Worm (Caenorhabditis elegans): Measurements from ENCODE around the gene C05D12.4.

The C05D12.4 gene

DNA sequence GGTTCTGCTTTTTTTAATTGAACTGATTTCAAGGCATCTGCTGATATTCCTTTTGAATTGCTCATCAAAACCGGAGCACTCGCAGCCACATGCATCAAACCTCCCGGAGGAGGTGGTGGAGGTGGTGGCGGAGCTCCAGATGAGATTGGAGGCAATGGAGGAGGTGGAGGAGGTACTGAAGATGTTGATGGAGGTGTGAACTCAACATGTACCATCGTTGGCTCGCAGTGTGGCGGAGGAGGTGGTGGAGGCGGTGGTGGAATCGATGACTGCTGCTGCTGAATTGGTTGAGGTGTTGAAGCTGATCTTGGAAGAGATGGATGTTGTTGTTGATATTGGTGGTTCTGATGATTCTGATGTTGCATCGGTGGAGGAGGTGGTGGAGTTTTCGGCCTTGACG, 44.7 kb upstream of the C05D12.4 start:
- TF ChIP-seq tlf-1 (GFP tag; optimal IDR thresholded peaks at IDR 0.05) (no peak), ceh-58 (GFP tag; IDR thresholded peaks at IDR 0.05) (0 out of 2 replicates have a peak, but pooled peaks have one; percentile 24), egrh-3 (GFP tag; IDR thresholded peaks at IDR 0.05) (peak; percentile 8; the same call in 1 of the 2 replicates), zfh-2 (GFP tag; conservative IDR thresholded peaks at IDR 0.05) (peak; percentile 73)

DNA sequence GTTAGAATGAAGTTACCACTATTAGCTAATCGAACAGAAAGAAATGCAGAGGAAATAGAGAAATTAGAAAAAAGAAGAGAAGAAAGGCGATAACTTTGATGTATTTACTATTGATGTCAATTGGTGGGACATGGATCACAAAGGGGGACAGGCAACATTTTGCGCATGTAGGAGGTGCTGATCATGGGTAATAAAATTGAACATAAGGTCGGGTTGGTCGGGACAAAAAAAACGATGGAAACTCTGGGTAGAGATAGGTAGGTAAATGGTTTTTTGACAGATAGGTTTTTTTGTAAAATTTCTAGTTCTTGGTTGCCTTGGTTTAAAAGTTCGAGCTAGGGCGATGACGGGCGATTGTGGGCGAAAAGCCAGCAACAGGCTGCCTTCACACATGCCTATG, 40.8 kb upstream of the C05D12.4 start, which contains the start of gene shn-1:
shn-1 (minus strand) TSS at position 101 of the 400 bp plus-strand sequence.
- TF ChIP-seq nhr-90 (tag; optimal IDR thresholded peaks at IDR 0.05) (no peak), ceh-100 (GFP tag; IDR thresholded peaks at IDR 0.05) (no peak)

DNA sequence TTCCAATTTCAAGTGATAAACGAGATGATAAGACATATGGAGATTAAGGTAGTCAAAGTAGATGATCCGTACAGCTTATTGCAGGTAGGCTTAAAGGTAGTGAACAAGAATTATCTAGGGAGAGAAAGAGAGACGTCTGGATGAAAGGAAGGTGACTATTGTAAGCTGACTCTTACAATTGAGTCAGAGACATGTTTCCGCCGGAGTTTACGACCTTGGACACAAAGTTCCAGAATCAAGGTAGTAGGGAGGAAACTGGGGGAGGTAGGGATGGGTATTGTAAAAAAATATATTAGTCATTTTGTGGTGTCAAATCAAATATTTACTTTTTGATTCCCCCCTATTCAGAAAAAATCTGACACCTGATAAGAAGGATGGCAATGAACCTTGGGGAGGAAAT, 39.3 kb upstream of the C05D12.4 start:
- TF ChIP-seq F37B4.10 (GFP tag; IDR thresholded peaks at IDR 0.05) (no peak), Y53F4B.3 (GFP tag; IDR thresholded peaks at IDR 0.05) (no peak), lin-35 (GFP tag; optimal IDR thresholded peaks at IDR 0.05) (no peak), somi-1 (GFP tag; optimal IDR thresholded peaks at IDR 0.05) (no peak), snpc-4 (GFP tag; optimal IDR thresholded peaks at IDR 0.05) (no peak), snpc-4 (tag; optimal IDR thresholded peaks at IDR 0.05) (no peak), Y56A3A.18 (GFP tag; IDR thresholded peaks at IDR 0.05) (no peak), ztf-25 (GFP tag; IDR thresholded peaks at IDR 0.05) (no peak), sdz-38 (tag; optimal IDR thresholded peaks at IDR 0.05) (no peak), ceh-100 (GFP tag; IDR thresholded peaks at IDR 0.05) (no peak)

DNA sequence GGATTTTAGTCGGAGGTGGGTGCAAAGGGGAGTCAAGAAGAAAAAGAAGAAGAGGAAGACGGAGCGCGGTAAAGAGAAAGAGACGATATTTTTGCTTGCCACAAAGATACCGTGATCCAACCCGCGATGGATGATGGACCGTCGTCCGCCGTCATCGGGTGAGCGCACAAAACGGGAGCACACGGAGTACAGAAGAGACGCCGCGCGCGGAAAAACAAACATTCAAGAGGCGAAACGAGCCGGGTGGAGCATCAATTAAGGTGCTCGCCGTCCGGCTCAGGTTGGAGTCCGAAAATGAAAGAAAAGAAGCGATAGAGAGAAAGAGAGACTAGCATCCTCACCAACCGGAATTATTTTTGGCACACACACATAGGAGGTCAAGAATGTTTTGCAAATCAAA, 37.9 kb upstream of the C05D12.4 start:
- TF ChIP-seq F10E7.11 (tag; optimal IDR thresholded peaks at IDR 0.05) (no peak), egrh-3 (GFP tag; IDR thresholded peaks at IDR 0.05) (peak; percentile 15; the same call in 1 of the 2 replicates), bed-1 (GFP tag; IDR thresholded peaks at IDR 0.05) (no peak), rcor-1 (GFP tag; IDR thresholded peaks at IDR 0.05) (no peak), zfh-2 (GFP tag; conservative IDR thresholded peaks at IDR 0.05) (peak; percentile 72), Y95B8A.8 (GFP tag; IDR thresholded peaks at IDR 0.05) (no peak)

DNA sequence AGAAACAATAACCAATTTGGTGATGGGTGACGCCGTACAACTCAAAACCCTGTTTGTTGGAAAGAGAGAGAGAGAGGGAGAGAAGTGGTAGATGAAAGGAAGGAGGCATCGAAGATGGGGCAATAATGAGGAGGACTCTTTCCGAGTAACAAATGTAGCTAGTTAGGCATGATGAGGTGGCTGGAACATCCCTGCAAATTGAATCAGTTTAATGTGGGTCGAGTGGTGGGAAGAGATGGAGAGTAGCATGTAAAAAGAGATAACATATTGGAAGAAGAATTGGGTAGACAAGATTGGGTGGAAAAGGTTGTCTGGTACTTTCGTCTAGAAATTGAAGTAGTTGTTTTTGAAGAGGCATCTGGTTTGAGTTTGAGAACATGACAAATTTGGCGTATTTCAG, 35.5 kb upstream of the C05D12.4 start:
- no peak for TF ChIP-seq C17E4.6 (GFP tag; IDR thresholded peaks at IDR 0.05)
- TF ChIP-seq attf-3 (GFP tag; conservative IDR thresholded peaks at IDR 0.05) = 0 out of 2 replicates have a peak, but pooled peaks have one; percentile 25
- no peak for TF ChIP-seq tbp1 (GFP tag; optimal IDR thresholded peaks at IDR 0.05)
- TF ChIP-seq F23B12.7 (tag; optimal IDR thresholded peaks at IDR 0.05; ENCODE audit: insufficient read depth) = no peak

DNA sequence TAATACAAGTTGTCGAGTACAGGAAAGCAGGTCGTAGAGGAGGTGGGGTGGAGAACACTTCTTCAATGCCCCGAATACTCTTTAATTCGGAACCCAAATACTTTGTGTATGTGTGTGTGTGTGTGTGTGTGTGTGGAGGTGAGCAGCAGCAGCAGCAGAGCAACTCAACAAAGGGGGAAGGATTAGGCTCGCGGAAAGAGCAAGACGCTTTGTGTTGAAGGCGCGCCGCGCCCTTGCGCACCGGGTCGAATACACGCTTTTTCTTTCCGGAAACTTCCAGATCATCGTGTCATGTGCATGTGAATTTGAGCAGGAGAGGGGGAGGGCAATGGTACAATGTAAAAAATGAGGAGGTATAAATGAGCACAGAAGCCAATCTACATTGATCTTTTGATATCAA, 32.9 kb upstream of the C05D12.4 start:
- TF ChIP-seq attf-6 (GFP tag; IDR thresholded peaks at IDR 0.05) = no peak
- TF ChIP-seq zfh-2 (GFP tag; conservative IDR thresholded peaks at IDR 0.05) = peak; percentile 60
- no peak for TF ChIP-seq F39B2.1 (GFP tag; IDR thresholded peaks at IDR 0.05)

DNA sequence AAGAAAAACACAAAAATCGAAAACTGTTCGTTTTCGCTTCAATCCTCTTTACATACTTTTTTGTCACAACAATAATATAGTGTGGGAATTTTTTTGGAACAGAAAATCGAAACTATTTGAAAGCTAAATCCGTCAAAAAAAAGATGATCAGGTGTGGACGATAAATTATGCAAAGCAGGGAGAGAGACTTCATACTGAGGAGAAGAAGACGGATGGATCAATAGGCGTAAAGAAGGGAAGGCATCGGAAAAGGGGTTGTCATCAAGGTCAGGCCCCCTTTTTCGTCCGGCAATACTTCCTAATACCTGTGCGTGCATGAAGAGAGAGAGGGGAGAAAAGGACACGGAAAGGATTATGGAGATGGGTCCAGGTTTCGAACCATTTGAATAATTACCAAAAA, 31.3 kb upstream of the C05D12.4 start:
- TF ChIP-seq nhr-179 (tag; optimal IDR thresholded peaks at IDR 0.05) (no peak), F23B12.7 (tag; optimal IDR thresholded peaks at IDR 0.05; ENCODE audit: insufficient read depth) (no peak), hsf-1 (GFP tag; IDR thresholded peaks at IDR 0.05) (no peak), ZK185.1 (tag; optimal IDR thresholded peaks at IDR 0.05; ENCODE audit: poor library complexity, severe bottlenecking) (no peak), ztf-25 (GFP tag; IDR thresholded peaks at IDR 0.05) (no peak), Y53F4B.3 (GFP tag; IDR thresholded peaks at IDR 0.05) (no peak), nfyb-1 (GFP tag; IDR thresholded peaks at IDR 0.05) (no peak), T07F8.4 (tag; optimal IDR thresholded peaks at IDR 0.05) (no peak), F39B2.1 (GFP tag; IDR thresholded peaks at IDR 0.05) (no peak), nfya-2 (GFP tag; IDR thresholded peaks at IDR 0.05) (no peak), die-1 (tag; optimal IDR thresholded peaks at IDR 0.05) (no peak), nhr-120 (GFP tag; IDR thresholded peaks at IDR 0.05) (no peak), hmg-1.2 (GFP tag; IDR thresholded peaks at IDR 0.05) (no peak)

Measured in whole organism, young adult.